Fruit fly (Drosophila melanogaster) whole organism, embryonic: Measurements from ENCODE around the gene wb.
A peak's percentile ranks its signal among the peaks of the same experiment; 100 is the strongest.

Experiments
- Blimp-1 ChIP-seq: fragments of 200-800 bp; sonication (Bioruptor generic); optimal IDR thresholded peaks from 3 replicates; lab custom pipeline; 2018; ENCODE audit warnings: missing biosample characterization, missing genetic modification characterization, mild to moderate bottlenecking, moderate library complexity, missing genetic modification reagents
- C15 ChIP-seq: fragments of 200-800 bp; sonication (Bioruptor generic); IDR thresholded peaks from 3 replicates; pipeline ENCODE4 v1.3.6; 2022; ENCODE audit warnings: missing biosample characterization, missing genetic modification characterization
- CG10366 ChIP-seq: fragments of 200-800 bp; sonication (Bioruptor generic); IDR thresholded peaks from 2 replicates; pipeline ENCODE4 v1.3.6; 2022; ENCODE audit warnings: missing biosample characterization, missing genetic modification characterization
- CG11085 ChIP-seq: fragments of 200-800 bp; sonication (Bioruptor generic); IDR thresholded peaks from 2 replicates; pipeline ENCODE4 v1.3.6; 2022; ENCODE audit warnings: missing biosample characterization, missing genetic modification characterization
- CG11695 ChIP-seq: fragments of 200-800 bp; sonication (Bioruptor generic); IDR thresholded peaks from 3 replicates; pipeline ENCODE4 v1.3.6; 2022; ENCODE audit warnings: missing biosample characterization, missing genetic modification characterization
- CG12104 ChIP-seq: fragments of 200-800 bp; sonication (Bioruptor generic); optimal IDR thresholded peaks from 3 replicates; lab custom pipeline; 2016; ENCODE audit warnings: missing biosample characterization, missing genetic modification characterization
- CG12769 ChIP-seq: fragments of 200-800 bp; sonication (Bioruptor generic); optimal IDR thresholded peaks from 2 replicates; lab custom pipeline; 2019; ENCODE audit warnings: missing biosample characterization, mild to moderate bottlenecking, missing genetic modification characterization, moderate library complexity
- CG14050 ChIP-seq: fragments of 200-800 bp; sonication (Bioruptor generic); IDR thresholded peaks from 3 replicates; pipeline ENCODE4 v1.3.6; 2022; ENCODE audit warnings: missing biosample characterization, missing genetic modification characterization
- CG16813 ChIP-seq: fragments of 200-800 bp; sonication (Bioruptor generic); IDR thresholded peaks from 3 replicates; pipeline ENCODE4 v1.3.6; 2022; ENCODE audit warnings: missing biosample characterization, missing genetic modification characterization; ENCODE audit not compliant: partially characterized antibody
- CG17361 ChIP-seq: fragments of 200-800 bp; sonication (Bioruptor generic); IDR thresholded peaks from 3 replicates; pipeline ENCODE4 v1.3.6; 2022; ENCODE audit warnings: missing biosample characterization, missing genetic modification characterization
- CG1792 ChIP-seq: fragments of 200-800 bp; sonication (Bioruptor generic); optimal IDR thresholded peaks from 2 replicates; lab custom pipeline; 2016; ENCODE audit warnings: missing biosample characterization, missing genetic modification characterization
- CG18476 ChIP-seq: fragments of 200-800 bp; sonication (Bioruptor generic); optimal IDR thresholded peaks from 2 replicates; lab custom pipeline; 2016; ENCODE audit warnings: missing biosample characterization, mild to moderate bottlenecking, missing genetic modification characterization
- CG2199 ChIP-seq: fragments of 200-800 bp; sonication (Bioruptor generic); IDR thresholded peaks from 3 replicates; pipeline ENCODE4 v1.3.6; 2022; ENCODE audit warnings: missing biosample characterization, missing genetic modification characterization
- CG2712 ChIP-seq: fragments of 200-800 bp; optimal IDR thresholded peaks from 3 replicates; lab custom pipeline; 2019; ENCODE audit warnings: missing biosample characterization, mild to moderate bottlenecking, missing genetic modification characterization, moderate library complexity
- CG3847 ChIP-seq: fragments of 200-800 bp; sonication (Bioruptor generic); IDR thresholded peaks from 2 replicates; pipeline ENCODE4 v1.3.6; 2022; ENCODE audit warnings: missing biosample characterization, missing genetic modification characterization
- CG4360 ChIP-seq: fragments of 200-800 bp; sonication (Bioruptor generic); IDR thresholded peaks from 2 replicates; pipeline ENCODE4 v1.3.6; 2022; ENCODE audit warnings: missing biosample characterization, missing genetic modification characterization
- CG6175 ChIP-seq: fragments of 200-800 bp; sonication (Bioruptor generic); IDR thresholded peaks from 3 replicates; pipeline ENCODE4 v1.3.6; 2022; ENCODE audit warnings: missing biosample characterization, missing genetic modification characterization
- CG6683 ChIP-seq: fragments of 200-800 bp; sonication (Bioruptor generic); optimal IDR thresholded peaks from 2 replicates; lab custom pipeline; 2017; ENCODE audit warnings: missing biosample characterization, mild to moderate bottlenecking, missing genetic modification characterization, missing genetic modification reagents
- CG7839 ChIP-seq: fragments of 200-800 bp; sonication (Bioruptor generic); optimal IDR thresholded peaks from 3 replicates; lab custom pipeline; 2018; ENCODE audit warnings: missing biosample characterization, mild to moderate bottlenecking, missing genetic modification characterization, moderate library complexity
- CG8089 ChIP-seq: fragments of 200-800 bp; sonication (Bioruptor generic); optimal IDR thresholded peaks from 3 replicates; lab custom pipeline; 2016; ENCODE audit warnings: missing biosample characterization, missing genetic modification characterization
- CG9797 ChIP-seq: fragments of 200-800 bp; sonication (Bioruptor generic); optimal IDR thresholded peaks from 3 replicates; lab custom pipeline; 2018; ENCODE audit warnings: missing biosample characterization, mild to moderate bottlenecking, missing genetic modification characterization
- CG9817 ChIP-seq: fragments of 200-800 bp; sonication (Bioruptor generic); optimal IDR thresholded peaks from 2 replicates; lab custom pipeline; 2018; ENCODE audit warnings: missing biosample characterization, mild to moderate bottlenecking, missing genetic modification characterization, moderate library complexity
- Chrac-16 ChIP-seq: fragments of 200-800 bp; sonication (Bioruptor generic); optimal IDR thresholded peaks from 3 replicates; lab custom pipeline; 2016; ENCODE audit warnings: missing biosample characterization, missing genetic modification characterization
- Dref ChIP-seq: fragments of 200-800 bp; sonication (Bioruptor generic); IDR thresholded peaks from 2 replicates; pipeline ENCODE4 v1.3.6; 2022; ENCODE audit warnings: missing biosample characterization, missing genetic modification characterization
- E2f1 ChIP-seq: fragments of 200-800 bp; sonication (Bioruptor generic); IDR thresholded peaks from 2 replicates; pipeline ENCODE4 v1.3.6; 2022; ENCODE audit warnings: missing biosample characterization, missing genetic modification characterization
- Elba2 ChIP-seq: fragments of 200-800 bp; sonication (Bioruptor generic); optimal IDR thresholded peaks from 3 replicates; lab custom pipeline; 2016; ENCODE audit warnings: missing biosample characterization, missing genetic modification characterization
- HLHmδ ChIP-seq: fragments of 200-800 bp; sonication (Bioruptor generic); optimal IDR thresholded peaks from 2 replicates; lab custom pipeline; 2018; ENCODE audit warnings: missing biosample characterization, mild to moderate bottlenecking, missing genetic modification characterization, moderate library complexity
- Max ChIP-seq: fragments of 200-800 bp; sonication (Bioruptor generic); optimal IDR thresholded peaks from 2 replicates; lab custom pipeline; 2016; ENCODE audit warnings: missing biosample characterization, mild to moderate bottlenecking, missing genetic modification characterization
- Mrtf ChIP-seq: fragments of 200-800 bp; sonication (Bioruptor generic); IDR thresholded peaks from 3 replicates; pipeline ENCODE4 v1.3.6; 2022; ENCODE audit warnings: missing biosample characterization, missing genetic modification characterization
- Side ChIP-seq: fragments of 200-800 bp; sonication (Bioruptor generic); optimal IDR thresholded peaks from 2 replicates; lab custom pipeline; 2016; ENCODE audit warnings: missing biosample characterization, missing genetic modification characterization
- az2 ChIP-seq: fragments of 200-800 bp; sonication (Bioruptor generic); optimal IDR thresholded peaks from 3 replicates; lab custom pipeline; 2016; ENCODE audit warnings: missing biosample characterization, missing genetic modification characterization
- bsh ChIP-seq, 2 experiments: fragments of 200-800 bp; sonication (Bioruptor generic); optimal IDR thresholded peaks; 2 replicates each; lab custom pipeline; 2017 to 2018; ENCODE audit warnings: mild to moderate bottlenecking in 2 of 2, missing biosample characterization in 2 of 2, missing genetic modification characterization in 2 of 2, moderate library complexity in 1 of 2
- cas ChIP-seq: fragments of 200-800 bp; sonication (Bioruptor generic); IDR thresholded peaks from 2 replicates; pipeline ENCODE4 v1.3.6; 2022; ENCODE audit warnings: missing biosample characterization, missing genetic modification characterization
- chinmo ChIP-seq: fragments of 200-800 bp; sonication (Bioruptor generic); IDR thresholded peaks from 4 replicates; pipeline ENCODE4 v1.3.6; 2022; ENCODE audit warnings: missing biosample characterization, missing genetic modification characterization; ENCODE audit not compliant: partially characterized antibody
- dmrt11E ChIP-seq: fragments of 200-800 bp; sonication (Bioruptor generic); optimal IDR thresholded peaks from 3 replicates; lab custom pipeline; 2018; ENCODE audit warnings: missing biosample characterization, mild to moderate bottlenecking, missing genetic modification characterization, moderate library complexity
- ems ChIP-seq: fragments of 200-800 bp; sonication (Bioruptor generic); optimal IDR thresholded peaks from 3 replicates; lab custom pipeline; 2016; ENCODE audit warnings: missing biosample characterization, missing genetic modification characterization
- ewg ChIP-seq: fragments of 200-800 bp; sonication (Bioruptor generic); optimal IDR thresholded peaks from 3 replicates; lab custom pipeline; 2017; ENCODE audit warnings: mild to moderate bottlenecking, missing biosample characterization, missing genetic modification reagents, missing genetic modification characterization
- gem ChIP-seq: fragments of 200-800 bp; sonication (Bioruptor generic); optimal IDR thresholded peaks from 2 replicates; lab custom pipeline; 2019; ENCODE audit warnings: missing biosample characterization, mild to moderate bottlenecking, missing genetic modification characterization, moderate library complexity
- gt ChIP-seq: fragments of 200-800 bp; sonication (Bioruptor generic); IDR thresholded peaks from 2 replicates; pipeline ENCODE4 v1.3.6; 2022; ENCODE audit warnings: missing biosample characterization, missing genetic modification characterization
- hkb ChIP-seq, 2 experiments: fragments of 200-800 bp in 1 of 2; fragments of >200 bp in 1 of 2; sonication (Bioruptor generic) in 1 of 2; IDR thresholded peaks in 1 of 2; optimal IDR thresholded peaks in 1 of 2; 2 replicates each; pipeline versions ENCODE4 v1.3.6 to Lab custom; 2017 to 2022; ENCODE audit warnings: missing biosample characterization in 1 of 2, missing genetic modification characterization in 1 of 2
- ind ChIP-seq: fragments of 200-800 bp; sonication (Bioruptor generic); optimal IDR thresholded peaks from 3 replicates; lab custom pipeline; 2016; ENCODE audit warnings: missing biosample characterization, missing genetic modification characterization
- nom ChIP-seq: fragments of 200-800 bp; sonication (Bioruptor generic); optimal IDR thresholded peaks from 2 replicates; lab custom pipeline; 2017; ENCODE audit warnings: missing biosample characterization, missing genetic modification characterization, mild to moderate bottlenecking, moderate library complexity, missing genetic modification reagents
- oc ChIP-seq: fragments of 200-800 bp; sonication (Bioruptor generic); optimal IDR thresholded peaks from 2 replicates; lab custom pipeline; 2018; ENCODE audit warnings: missing biosample characterization, mild to moderate bottlenecking, missing genetic modification characterization, moderate library complexity
- onecut ChIP-seq: fragments of 200-800 bp; sonication (Bioruptor generic); IDR thresholded peaks from 2 replicates; pipeline ENCODE4 v1.3.6; 2022; ENCODE audit warnings: missing biosample characterization, missing genetic modification characterization
- phol ChIP-seq: fragments of 200-800 bp; sonication (Bioruptor generic); optimal IDR thresholded peaks from 3 replicates; lab custom pipeline; 2018; ENCODE audit warnings: missing biosample characterization, mild to moderate bottlenecking, missing genetic modification characterization, moderate library complexity
- row ChIP-seq: fragments of 200-800 bp; sonication (Bioruptor generic); IDR thresholded peaks from 3 replicates; pipeline ENCODE4 v1.3.6; 2022; ENCODE audit warnings: missing biosample characterization, missing genetic modification characterization
- sens ChIP-seq: fragments of 200-800 bp; sonication (Bioruptor generic); peaks from one replicate; lab custom pipeline; 2016; ENCODE audit warnings: missing biosample characterization, missing genetic modification characterization
- sna ChIP-seq: fragments of 200-800 bp; sonication (Bioruptor generic); IDR thresholded peaks from 2 replicates; pipeline ENCODE4 v1.3.6; 2022; ENCODE audit warnings: missing biosample characterization, missing genetic modification characterization; ENCODE audit not compliant: partially characterized antibody
- zf30C ChIP-seq: fragments of 200-800 bp; sonication (Bioruptor generic); optimal IDR thresholded peaks from 3 replicates; lab custom pipeline; 2018; ENCODE audit warnings: missing biosample characterization, mild to moderate bottlenecking, missing genetic modification characterization
- zfh2 ChIP-seq: fragments of 200-800 bp; sonication (Bioruptor generic); optimal IDR thresholded peaks from 2 replicates; lab custom pipeline; 2016; ENCODE audit warnings: missing biosample characterization, missing genetic modification characterization

The wb gene

dm6 chr2L:14225957-14226676 is 36.7 kb upstream of the wb start (continued):
- no peak for TF ChIP-seq Chrac-16 (GFP tag; lab: Kevin White, UChicago)
- TF ChIP-seq ems, result no peak
- TF ChIP-seq Dref, result no peak
- no peak for TF ChIP-seq zfh2
- TF ChIP-seq hkb (optimal IDR thresholded peaks at IDR 0.05; lab: Kevin White, UChicago), result no peak
- no peak for TF ChIP-seq hkb (GFP tag; IDR thresholded peaks at IDR 0.05; lab: Robert Waterston, UW)
- TF ChIP-seq chinmo (GFP tag; lab: Robert Waterston, UW), result no peak
- no peak for TF ChIP-seq CG12769 (tag; lab: Kevin White, UChicago)
- peak; percentile 42 to 79 for TF ChIP-seq bsh (GFP tag; optimal IDR thresholded peaks at IDR 0.05; lab: Kevin White, UChicago)
- TF ChIP-seq CG12104 (GFP tag; lab: Kevin White, UChicago), result no peak
- no peak for TF ChIP-seq sna
- no peak for TF ChIP-seq Side (GFP tag; lab: Kevin White, UChicago)
- no peak for TF ChIP-seq CG1792 (GFP tag; lab: Kevin White, UChicago)
- no peak for TF ChIP-seq Mrtf (GFP tag; lab: Robert Waterston, UW)
- no peak for TF ChIP-seq C15 (GFP tag; lab: Robert Waterston, UW)
- TF ChIP-seq CG11695 (GFP tag; lab: Robert Waterston, UW), result 0 out of 3 replicates have a peak, but pooled peaks have one; percentile 23
- no peak for TF ChIP-seq zf30C
- TF ChIP-seq CG7839 (tag; lab: Kevin White, UChicago), result peak; percentile 27
- TF ChIP-seq onecut (GFP tag; lab: Robert Waterston, UW), result no peak
- TF ChIP-seq row (GFP tag; lab: Robert Waterston, UW), result peak; percentile 25; the same call in 1 of the 3 replicates
- TF ChIP-seq CG18476 (GFP tag; lab: Kevin White, UChicago), result no peak
- peak; percentile 8 for TF ChIP-seq phol (tag; lab: Kevin White, UChicago)
- no peak for TF ChIP-seq CG17361
- no peak for TF ChIP-seq CG11085 (GFP tag; lab: Robert Waterston, UW)
- no peak for TF ChIP-seq gt (GFP tag; lab: Robert Waterston, UW)
- TF ChIP-seq Max (GFP tag; lab: Kevin White, UChicago), result no peak
- peak; percentile 82 for TF ChIP-seq nom (GFP tag; lab: Kevin White, UChicago)
- TF ChIP-seq E2f1 (GFP tag; lab: Robert Waterston, UW), result no peak
- 0 out of 2 replicates have a peak, but pooled peaks have one; percentile 9 for TF ChIP-seq CG10366 (GFP tag; lab: Robert Waterston, UW)
- TF ChIP-seq HLHmδ (GFP tag; lab: Kevin White, UChicago), result no peak
- TF ChIP-seq CG6175 (GFP tag; lab: Robert Waterston, UW), result no peak
- TF ChIP-seq CG2712 (tag; lab: Kevin White, UChicago), result peak; percentile 26
- peak; percentile 32 for TF ChIP-seq gem (tag; lab: Kevin White, UChicago)
- no peak for TF ChIP-seq ind (GFP tag; lab: Kevin White, UChicago)
- TF ChIP-seq oc (tag; lab: Kevin White, UChicago), result no peak
- TF ChIP-seq CG9797 (GFP tag; lab: Kevin White, UChicago), result no peak
- TF ChIP-seq ewg, result no peak
- peak; percentile 26 for TF ChIP-seq sens
- TF ChIP-seq CG9817, result no peak
- TF ChIP-seq dmrt11E, result peak; percentile 43
- TF ChIP-seq Blimp-1 (GFP tag; lab: Kevin White, UChicago), result peak; percentile 45
- no peak for TF ChIP-seq cas (GFP tag; lab: Robert Waterston, UW)
- TF ChIP-seq CG2199 (GFP tag; lab: Robert Waterston, UW), result no peak
- no peak for TF ChIP-seq CG8089 (GFP tag; lab: Kevin White, UChicago)
- TF ChIP-seq CG14050 (GFP tag; lab: Robert Waterston, UW), result no peak
- peak; percentile 9 for TF ChIP-seq az2 (GFP tag; lab: Kevin White, UChicago)
- TF ChIP-seq CG16813, result no peak
- no peak for TF ChIP-seq CG6683
- TF ChIP-seq Elba2 (GFP tag; lab: Kevin White, UChicago), result no peak
- TF ChIP-seq CG3847 (GFP tag; lab: Robert Waterston, UW), result no peak
- TF ChIP-seq CG4360 (GFP tag; lab: Robert Waterston, UW), result no peak
